Worm (Caenorhabditis elegans): Measurements from ENCODE around the gene pgap-3.
"Not testable (repeated sequence)": the region's sequence is repeated elsewhere in the genome, so short reads cannot be mapped to it uniquely, and the experiment has no call there.

Gene pgap-3

ce11 chrV:6047818-6048217, at the start of gene pgap-3:
Gene pgap-3 (minus strand): TSS chrV:6047918.
- TF ChIP-seq unc-62 (GFP tag; optimal IDR thresholded peaks at IDR 0.05), result no peak

DNA sequence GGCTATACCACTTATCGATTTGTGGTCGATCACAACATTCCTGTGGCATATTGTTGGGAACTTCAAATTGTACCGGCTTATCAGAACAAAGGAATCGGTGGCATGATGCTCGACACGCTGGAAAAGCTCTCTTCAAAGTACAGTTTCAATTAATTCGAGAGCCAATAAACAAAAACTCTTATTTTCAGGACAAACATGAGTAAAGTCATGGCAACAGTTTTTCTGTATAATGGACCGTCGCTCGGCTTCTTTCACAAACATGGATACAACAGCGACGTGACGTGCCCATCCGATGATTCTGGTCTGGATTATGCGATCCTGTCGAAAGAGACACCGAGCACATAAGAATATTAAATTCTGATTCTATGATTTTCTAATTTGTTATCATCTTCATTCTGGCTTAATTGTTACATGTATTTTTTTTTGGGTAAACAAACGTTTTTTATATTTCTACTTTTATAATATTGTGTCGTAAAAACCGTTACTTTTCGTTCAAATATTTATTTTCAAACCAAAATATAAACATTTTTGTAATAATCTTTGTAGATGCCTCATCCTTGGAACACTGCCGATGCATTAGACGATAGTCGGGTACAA, 48.9 kb upstream of the pgap-3 start, which contains the start of gene smut-1:
TSS of gene smut-1 (plus strand) at position 547 of the 597 bp plus-strand sequence.
- TF ChIP-seq unc-62 (GFP tag; optimal IDR thresholded peaks at IDR 0.05), result no peak

ce11 chrV:6095829-6096228, 48.1 kb upstream of the pgap-3 start, which contains the start of gene Y38A10A.7:
Gene Y38A10A.7 (plus strand): TSS chrV:6096197.
- no peak for TF ChIP-seq unc-62 (GFP tag; optimal IDR thresholded peaks at IDR 0.05)

DNA sequence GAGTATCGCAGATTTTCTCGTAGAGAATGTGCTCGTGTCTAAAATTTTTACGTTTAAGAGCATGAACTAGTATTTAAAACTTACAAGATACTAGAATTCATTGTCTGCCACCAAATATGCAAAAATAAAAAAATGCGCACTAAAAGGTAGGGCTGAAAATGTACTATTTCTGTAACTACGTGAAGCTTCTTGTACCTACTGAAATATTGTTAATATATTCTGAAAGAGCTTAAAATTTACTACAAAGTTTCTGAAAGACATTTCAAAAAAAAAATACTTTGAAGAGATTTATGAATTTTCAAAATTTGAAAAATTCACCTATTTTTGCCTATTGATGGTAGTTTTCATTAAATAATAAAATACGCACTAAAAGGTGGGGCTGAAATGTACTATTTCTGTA, 22.2 kb upstream of the pgap-3 start, which contains the start of gene fbxa-214:
TSS of gene fbxa-214 (minus strand) at position 101 of the 400 bp plus-strand sequence.
- not testable (repeated sequence) for TF ChIP-seq unc-62 (GFP tag; optimal IDR thresholded peaks at IDR 0.05)

- no peak for TF ChIP-seq unc-62 (GFP tag; optimal IDR thresholded peaks at IDR 0.05)
Observed at ce11 chrV:6067112-6067511, 19.4 kb upstream of the pgap-3 start, which contains the start of gene srh-10. Gene srh-10 (minus strand): TSS chrV:6067140.

ce11 chrV:6063330-6063729, 15.6 kb upstream of the pgap-3 start, which contains the start of gene Y38A10A.2:
Gene Y38A10A.2 (minus strand): TSS chrV:6063430.
- TF ChIP-seq unc-62 (GFP tag; optimal IDR thresholded peaks at IDR 0.05), result no peak

ce11 chrV:6055289-6055688, 7.6 kb upstream of the pgap-3 start, which contains the start of gene srd-20:
Gene srd-20 (plus strand): TSS chrV:6055589.
- no peak for TF ChIP-seq unc-62 (GFP tag; optimal IDR thresholded peaks at IDR 0.05)

ce11 chrV:6053188-6053687, 5.5 kb upstream of the pgap-3 start, which contains the start of gene seip-1:
Gene seip-1 (minus strand): TSS chrV:6053238.
- no peak for TF ChIP-seq unc-62 (GFP tag; optimal IDR thresholded peaks at IDR 0.05)

ce11 chrV:6051159-6051558, 3.4 kb upstream of the pgap-3 start, which contains the start of gene jamp-1:
Gene jamp-1 (minus strand): TSS chrV:6051259.
- no peak for TF ChIP-seq unc-62 (GFP tag; optimal IDR thresholded peaks at IDR 0.05)

DNA sequence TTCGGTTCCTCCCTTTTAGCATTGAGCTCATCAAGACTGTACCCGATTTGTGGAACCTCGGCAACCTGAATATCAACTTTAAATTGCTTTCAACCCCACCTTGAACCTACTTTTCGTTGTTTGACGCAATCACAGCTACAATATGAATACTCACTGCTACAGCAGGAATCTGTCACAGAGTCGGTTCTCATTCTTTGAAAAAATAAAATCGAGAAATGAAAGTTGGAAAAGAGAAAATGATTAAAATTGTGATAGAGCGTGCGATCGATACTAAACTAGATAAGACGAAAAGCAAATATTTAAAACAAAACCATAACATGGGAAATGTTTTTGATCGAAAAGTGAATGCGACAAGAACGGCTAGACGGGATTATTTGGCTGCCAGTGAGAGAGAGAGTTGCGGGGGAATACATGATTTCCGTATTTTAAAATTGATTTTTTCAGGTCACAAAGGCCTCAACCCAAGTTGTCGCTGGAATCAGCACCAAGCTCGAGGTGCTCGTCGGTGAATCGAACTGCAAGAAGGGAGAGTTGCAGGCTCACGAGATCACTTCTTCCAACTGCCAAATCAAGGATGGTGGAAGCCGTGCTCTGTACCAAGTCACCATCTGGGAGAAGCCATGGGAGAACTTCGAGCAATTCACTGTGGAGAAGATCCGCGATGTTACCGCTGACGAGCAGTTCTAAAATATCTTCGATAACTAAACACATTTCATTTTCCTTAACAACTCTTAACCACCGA, 2.7 kb downstream of the pgap-3 start, which contains the start of gene R01B10.3:
TSS of gene R01B10.3 (minus strand) at position 277 of the 742 bp plus-strand sequence.
- TF ChIP-seq unc-62 (GFP tag; optimal IDR thresholded peaks at IDR 0.05), result no peak

- no peak for TF ChIP-seq unc-62 (GFP tag; optimal IDR thresholded peaks at IDR 0.05)
Observed at ce11 chrV:6044448-6044847, 3.3 kb downstream of the pgap-3 start.

ce11 chrV:6043275-6044271, 4.1 kb downstream of the pgap-3 start, which contains the start of gene cpi-2:
Gene cpi-2 (plus strand): TSS chrV:6044062.
- TF ChIP-seq unc-62 (GFP tag; optimal IDR thresholded peaks at IDR 0.05), result no peak

- no peak for TF ChIP-seq unc-62 (GFP tag; optimal IDR thresholded peaks at IDR 0.05)
Observed at ce11 chrV:6041375-6041774, 6.3 kb downstream of the pgap-3 start, which contains the start of gene R01B10.2. Gene R01B10.2 (minus strand): TSS chrV:6041475.

DNA sequence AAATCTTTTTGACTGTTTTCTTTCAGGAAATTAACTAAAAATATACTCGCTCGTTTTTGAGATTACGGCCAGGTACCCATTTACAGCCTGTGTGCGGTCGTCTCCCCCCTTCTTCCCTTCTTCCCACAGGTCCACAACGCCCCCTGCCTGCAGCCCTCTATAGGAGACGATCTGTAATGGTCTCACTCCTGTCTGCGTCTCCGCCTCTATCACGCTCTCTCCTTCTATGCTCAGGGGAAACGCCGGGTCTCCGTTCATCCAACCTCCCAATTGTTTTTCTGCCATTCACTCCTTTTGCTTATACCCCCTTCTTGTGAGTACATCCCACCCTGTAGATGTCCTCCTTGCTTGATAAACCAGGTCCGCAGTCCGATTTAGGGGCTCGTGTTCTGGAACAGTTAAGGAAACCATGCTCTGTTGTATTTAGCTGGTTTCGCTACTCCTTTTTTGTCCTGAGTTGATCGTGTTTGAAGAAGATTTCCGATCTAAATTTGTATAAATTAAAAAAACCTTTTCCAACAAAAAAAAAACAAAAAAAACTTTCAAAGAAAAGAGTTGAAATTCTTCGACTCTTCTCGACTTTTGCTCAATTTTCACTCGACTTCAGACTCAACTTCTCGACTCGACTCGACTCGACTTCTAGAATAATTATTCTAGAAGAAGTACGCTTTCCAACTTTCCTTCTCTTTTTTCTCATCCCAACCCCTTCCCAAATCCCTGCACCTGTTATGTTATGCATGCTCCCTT, 9.1 kb downstream of the pgap-3 start, which contains the start of gene F29G9.1:
TSS of gene F29G9.1 (plus strand) at position 697 of the 747 bp plus-strand sequence.
- not testable (repeated sequence) for TF ChIP-seq unc-62 (GFP tag; optimal IDR thresholded peaks at IDR 0.05)
